Fruit fly (Drosophila melanogaster) whole organism, embryonic: ENCODE results near the gene CG13917.
A peak's percentile ranks its signal among the peaks of the same experiment; 100 is the strongest.

ENCODE experiments used
- Blimp-1 ChIP-seq: fragments of 200-800 bp; sonication (Bioruptor generic); optimal IDR thresholded peaks from 3 replicates; lab custom pipeline; 2018; ENCODE audit warnings: missing biosample characterization, missing genetic modification characterization, mild to moderate bottlenecking, moderate library complexity, missing genetic modification reagents
- CG10431 ChIP-seq: fragments of 200-800 bp; sonication (Bioruptor generic); optimal IDR thresholded peaks from 3 replicates; lab custom pipeline; 2018; ENCODE audit warnings: missing biosample characterization, mild to moderate bottlenecking, missing genetic modification characterization
- CG10565 ChIP-seq: fragments of 200-800 bp; sonication (Bioruptor generic); optimal IDR thresholded peaks from 3 replicates; lab custom pipeline; 2016; ENCODE audit warnings: missing biosample characterization, mild to moderate bottlenecking, missing genetic modification characterization
- CG10959 ChIP-seq: fragments of 200-800 bp; sonication (Bioruptor generic); IDR thresholded peaks from 2 replicates; pipeline ENCODE4 v1.3.6; 2022; ENCODE audit warnings: missing biosample characterization, missing genetic modification characterization
- CG11695 ChIP-seq: fragments of 200-800 bp; sonication (Bioruptor generic); IDR thresholded peaks from 3 replicates; pipeline ENCODE4 v1.3.6; 2022; ENCODE audit warnings: missing biosample characterization, missing genetic modification characterization
- CG13123 ChIP-seq: fragments of 200-800 bp; sonication (Bioruptor generic); optimal IDR thresholded peaks from 2 replicates; lab custom pipeline; 2016; ENCODE audit warnings: missing biosample characterization, missing genetic modification characterization
- CG14710 ChIP-seq: fragments of 200-800 bp; sonication (Bioruptor generic); optimal IDR thresholded peaks from 3 replicates; lab custom pipeline; 2019; ENCODE audit warnings: missing biosample characterization, mild to moderate bottlenecking, missing genetic modification characterization, moderate library complexity
- CG18476 ChIP-seq: fragments of 200-800 bp; sonication (Bioruptor generic); optimal IDR thresholded peaks from 2 replicates; lab custom pipeline; 2016; ENCODE audit warnings: missing biosample characterization, mild to moderate bottlenecking, missing genetic modification characterization
- CG18764 ChIP-seq: fragments of 200-800 bp; sonication (Bioruptor generic); optimal IDR thresholded peaks from 3 replicates; lab custom pipeline; 2016; ENCODE audit warnings: missing biosample characterization, missing genetic modification characterization
- CG2120 ChIP-seq: fragments of 200-800 bp; sonication (Bioruptor generic); optimal IDR thresholded peaks from 3 replicates; lab custom pipeline; 2016; ENCODE audit warnings: missing biosample characterization, missing genetic modification characterization
- CG2129 ChIP-seq: fragments of 200-800 bp; sonication (Bioruptor generic); IDR thresholded peaks from 2 replicates; pipeline ENCODE4 v1.3.6; 2022; ENCODE audit warnings: missing biosample characterization, missing genetic modification characterization; ENCODE audit not compliant: partially characterized antibody
- CG5180 ChIP-seq: fragments of 200-800 bp; sonication (Bioruptor generic); optimal IDR thresholded peaks from 3 replicates; lab custom pipeline; 2017; ENCODE audit warnings: missing biosample characterization, missing genetic modification characterization, mild to moderate bottlenecking, moderate library complexity, missing genetic modification reagents
- CG6854 ChIP-seq: fragments of 200-800 bp; sonication (Bioruptor generic); optimal IDR thresholded peaks from 3 replicates; lab custom pipeline; 2017; ENCODE audit warnings: missing biosample characterization, mild to moderate bottlenecking, missing genetic modification characterization
- CG7987 ChIP-seq: fragments of 200-800 bp; sonication (Bioruptor generic); optimal IDR thresholded peaks from 2 replicates; lab custom pipeline; 2018; ENCODE audit warnings: missing biosample characterization, mild to moderate bottlenecking, missing genetic modification characterization, moderate library complexity
- CG8089 ChIP-seq: fragments of 200-800 bp; sonication (Bioruptor generic); optimal IDR thresholded peaks from 3 replicates; lab custom pipeline; 2016; ENCODE audit warnings: missing biosample characterization, missing genetic modification characterization
- CrebB ChIP-seq: fragments of 200-800 bp; sonication (Bioruptor generic); optimal IDR thresholded peaks from 3 replicates; lab custom pipeline; 2018; ENCODE audit warnings: missing biosample characterization, mild to moderate bottlenecking, missing genetic modification characterization
- Dip2 ChIP-seq: fragments of 200-800 bp; sonication (Bioruptor generic); IDR thresholded peaks from 2 replicates; pipeline ENCODE4 v1.3.6; 2022; ENCODE audit warnings: missing biosample characterization, missing genetic modification characterization
- Dip3 ChIP-seq: fragments of 200-800 bp; sonication (Bioruptor generic); optimal IDR thresholded peaks from 3 replicates; lab custom pipeline; 2016; ENCODE audit warnings: missing biosample characterization, missing genetic modification characterization
- Ets65A ChIP-seq: fragments of 200-800 bp; sonication (Bioruptor generic); peaks from one replicate; lab custom pipeline; 2016; ENCODE audit warnings: missing biosample characterization, missing genetic modification characterization
- Fer1 ChIP-seq: fragments of 200-800 bp; sonication (Bioruptor generic); optimal IDR thresholded peaks from 2 replicates; lab custom pipeline; 2017; ENCODE audit warnings: missing biosample characterization, mild to moderate bottlenecking, missing genetic modification characterization
- Hmx ChIP-seq: fragments of 200-800 bp; sonication (Bioruptor generic); optimal IDR thresholded peaks from 2 replicates; lab custom pipeline; 2016; ENCODE audit warnings: missing biosample characterization, missing genetic modification characterization
- Hr78 ChIP-seq, 2 experiments: fragments of 200-800 bp in 1 of 2; fragments of >200 bp in 1 of 2; sonication (Bioruptor generic) in 1 of 2; optimal IDR thresholded peaks; 2 replicates each; lab custom pipeline; 2017 to 2019; ENCODE audit warnings: missing biosample characterization in 2 of 2, missing genetic modification characterization in 2 of 2, mild to moderate bottlenecking in 1 of 2, moderate library complexity in 1 of 2
- Lpt ChIP-seq: fragments of >200 bp; optimal IDR thresholded peaks from 2 replicates; lab custom pipeline; 2018; ENCODE audit warnings: missing biosample characterization, missing genetic modification characterization
- Myb ChIP-seq: fragments of 200-800 bp; sonication (Bioruptor generic); optimal IDR thresholded peaks from 2 replicates; lab custom pipeline; 2016; ENCODE audit warnings: missing biosample characterization, missing genetic modification characterization
- NC2β ChIP-seq: fragments of 200-800 bp; sonication (Bioruptor generic); optimal IDR thresholded peaks from 2 replicates; lab custom pipeline; 2016; ENCODE audit warnings: missing biosample characterization, missing genetic modification characterization
- NK7.1 ChIP-seq: fragments of 200-800 bp; sonication (Bioruptor generic); optimal IDR thresholded peaks from 3 replicates; lab custom pipeline; 2016; ENCODE audit warnings: missing biosample characterization, missing genetic modification characterization
- Oaz ChIP-seq: fragments of 200-800 bp; sonication (Bioruptor generic); IDR thresholded peaks from 2 replicates; pipeline ENCODE4 v1.3.6; 2022; ENCODE audit warnings: missing biosample characterization, missing genetic modification characterization
- Sry-δ ChIP-seq: fragments of 200-800 bp; sonication (Bioruptor generic); optimal IDR thresholded peaks from 2 replicates; lab custom pipeline; 2016; ENCODE audit warnings: missing biosample characterization, missing genetic modification characterization
- Stat92E ChIP-seq, 3 experiments: fragments of >200 bp in 2 of 3; fragments of 200-800 bp in 1 of 3; sonication (Bioruptor generic) in 1 of 3; optimal IDR thresholded peaks; 2 replicates each; lab custom pipeline; 2017 to 2019; ENCODE audit warnings: missing biosample characterization in 3 of 3, missing genetic modification characterization in 3 of 3, mild to moderate bottlenecking in 1 of 3, moderate library complexity in 1 of 3
- ase ChIP-seq: fragments of 200-800 bp; sonication (Bioruptor generic); IDR thresholded peaks from 3 replicates; pipeline ENCODE4 v1.3.6; 2022; ENCODE audit warnings: missing biosample characterization, missing genetic modification characterization
- chn ChIP-seq: fragments of 200-800 bp; sonication (Bioruptor generic); optimal IDR thresholded peaks from 2 replicates; lab custom pipeline; 2016; ENCODE audit warnings: missing biosample characterization, missing genetic modification characterization
- ci ChIP-seq: fragments of 200-800 bp; sonication (Bioruptor generic); IDR thresholded peaks from 3 replicates; pipeline ENCODE4 v1.3.6; 2022; ENCODE audit warnings: missing biosample characterization, missing genetic modification characterization
- da ChIP-seq: fragments of 200-800 bp; sonication (Bioruptor generic); optimal IDR thresholded peaks from 2 replicates; lab custom pipeline; 2016; ENCODE audit warnings: missing biosample characterization, missing genetic modification characterization
- dati ChIP-seq: fragments of 200-800 bp; sonication (Bioruptor generic); IDR thresholded peaks from 2 replicates; pipeline ENCODE4 v1.3.6; 2022; ENCODE audit warnings: missing biosample characterization, missing genetic modification characterization
- dpn ChIP-seq, 2 experiments: fragments of 200-800 bp; sonication (Bioruptor generic); optimal IDR thresholded peaks; 3 replicates each; lab custom pipeline; 2016; ENCODE audit warnings: missing biosample characterization in 2 of 2, missing genetic modification characterization in 2 of 2
- fd64A ChIP-seq: fragments of 200-800 bp; sonication (Bioruptor generic); optimal IDR thresholded peaks from 3 replicates; lab custom pipeline; 2018; ENCODE audit warnings: missing biosample characterization, mild to moderate bottlenecking, missing genetic modification characterization
- gfzf ChIP-seq: fragments of 200-800 bp; sonication (Bioruptor generic); optimal IDR thresholded peaks from 2 replicates; lab custom pipeline; 2016; ENCODE audit warnings: missing biosample characterization, mild to moderate bottlenecking, missing genetic modification characterization, moderate library complexity
- hb ChIP-seq: fragments of 200-800 bp; sonication (Bioruptor generic); IDR thresholded peaks from 3 replicates; pipeline ENCODE4 v1.3.6; 2022; ENCODE audit warnings: missing biosample characterization, missing genetic modification characterization; ENCODE audit not compliant: partially characterized antibody
- hth ChIP-seq: fragments of >200 bp; optimal IDR thresholded peaks from 2 replicates; lab custom pipeline; 2017; ENCODE audit warnings: inconsistent platforms
- insv ChIP-seq, 2 experiments: fragments of 200-800 bp; sonication (Bioruptor generic); optimal IDR thresholded peaks; 3 replicates each; lab custom pipeline; 2016 to 2018; ENCODE audit warnings: missing biosample characterization in 2 of 2, missing genetic modification characterization in 2 of 2
- inv ChIP-seq: fragments of 200-800 bp; sonication (Bioruptor generic); IDR thresholded peaks from 2 replicates; pipeline ENCODE4 v1.3.6; 2022; ENCODE audit warnings: missing biosample characterization, missing genetic modification characterization; ENCODE audit not compliant: partially characterized antibody
- mirr ChIP-seq: fragments of 200-800 bp; sonication (Bioruptor generic); optimal IDR thresholded peaks from 3 replicates; lab custom pipeline; 2018; ENCODE audit warnings: missing biosample characterization, mild to moderate bottlenecking, missing genetic modification characterization
- nau ChIP-seq: fragments of 200-800 bp; sonication (Bioruptor generic); optimal IDR thresholded peaks from 3 replicates; lab custom pipeline; 2017; ENCODE audit warnings: missing biosample characterization, mild to moderate bottlenecking, missing genetic modification characterization, missing genetic modification reagents
- row ChIP-seq: fragments of 200-800 bp; sonication (Bioruptor generic); IDR thresholded peaks from 3 replicates; pipeline ENCODE4 v1.3.6; 2022; ENCODE audit warnings: missing biosample characterization, missing genetic modification characterization
- sob ChIP-seq: fragments of 200-800 bp; sonication (Bioruptor generic); IDR thresholded peaks from 2 replicates; pipeline ENCODE4 v1.3.6; 2022; ENCODE audit warnings: missing biosample characterization, missing genetic modification characterization
- sqz ChIP-seq: fragments of 200-800 bp; sonication (Bioruptor generic); optimal IDR thresholded peaks from 3 replicates; lab custom pipeline; 2018; ENCODE audit warnings: missing biosample characterization, mild to moderate bottlenecking, missing genetic modification characterization
- sr ChIP-seq: fragments of 200-800 bp; sonication (Bioruptor generic); IDR thresholded peaks from 3 replicates; pipeline ENCODE4 v1.3.6; 2022; ENCODE audit warnings: missing biosample characterization, missing genetic modification characterization
- stc ChIP-seq: fragments of 200-800 bp; sonication (Bioruptor generic); IDR thresholded peaks from 2 replicates; pipeline ENCODE4 v1.3.6; 2022; ENCODE audit warnings: missing biosample characterization, missing genetic modification characterization
- twi ChIP-seq: fragments of 200-800 bp; optimal IDR thresholded peaks from 2 replicates; lab custom pipeline; 2019; ENCODE audit warnings: missing biosample characterization, mild to moderate bottlenecking, missing genetic modification characterization, moderate library complexity
- usp ChIP-seq: fragments of >200 bp; optimal IDR thresholded peaks from 2 replicates; lab custom pipeline; 2017; ENCODE audit warnings: missing biosample characterization, missing genetic modification characterization
- zen2 ChIP-seq: fragments of 200-800 bp; sonication (Bioruptor generic); IDR thresholded peaks from 3 replicates; pipeline ENCODE4 v1.3.6; 2022; ENCODE audit warnings: missing biosample characterization, missing genetic modification characterization; ENCODE audit not compliant: partially characterized antibody

The CG13917 gene

DNA sequence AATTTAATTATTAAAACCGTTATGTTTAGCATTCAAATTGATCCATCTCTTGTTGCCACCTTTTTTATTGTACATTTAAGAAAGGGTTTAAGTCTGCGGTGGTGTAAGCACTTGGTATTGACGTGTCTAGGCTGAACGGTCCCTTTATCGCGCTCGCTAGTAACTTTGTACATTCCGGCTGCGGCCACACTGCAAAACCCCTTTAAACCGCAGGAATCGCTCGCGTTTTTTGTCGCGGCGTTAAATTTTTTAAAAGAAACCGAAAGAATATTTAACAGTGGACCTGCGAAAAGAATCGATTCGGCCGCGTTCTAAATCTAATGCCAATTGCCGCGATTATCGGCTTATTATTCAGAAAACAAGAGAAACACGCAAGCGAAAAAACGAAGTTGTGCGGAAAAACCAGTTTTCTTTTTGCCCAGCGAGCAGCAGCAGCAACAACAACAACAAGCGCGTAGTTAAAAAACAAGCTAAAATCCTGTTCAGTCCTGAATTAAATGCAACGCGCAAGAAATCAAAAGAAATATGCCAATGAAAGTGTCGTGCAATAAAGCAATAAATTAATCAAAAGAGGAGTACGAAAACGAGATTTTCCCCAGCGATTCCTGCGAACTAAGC lies at the start of gene CG13917 (continued):
- TF ChIP-seq Hr78 (GFP tag; optimal IDR thresholded peaks at IDR 0.05; lab: Kevin White, UChicago) (no peak), CG6854 (no peak), hb (no peak), usp (GFP tag; lab: Kevin White, UChicago) (no peak), Fer1 (peak; percentile 30), CG10431 (GFP tag; lab: Kevin White, UChicago) (no peak), NC2β (no peak), CG10959 (GFP tag; lab: Robert Waterston, UW) (no peak), CG18764 (GFP tag; lab: Kevin White, UChicago) (no peak), Stat92E (GFP tag; optimal IDR thresholded peaks at IDR 0.05; lab: Kevin White, UChicago) (peak in 1 of 3 experiments; percentile 39), Sry-δ (GFP tag; lab: Kevin White, UChicago) (peak; percentile 48), CG7987 (GFP tag; lab: Kevin White, UChicago) (no peak), Dip3 (GFP tag; lab: Kevin White, UChicago) (no peak), Ets65A (GFP tag; lab: Kevin White, UChicago) (no peak), Hmx (GFP tag; lab: Kevin White, UChicago) (no peak), insv (GFP tag; optimal IDR thresholded peaks at IDR 0.05; lab: Kevin White, UChicago) (no peak), CG18476 (GFP tag; lab: Kevin White, UChicago) (no peak), Oaz (GFP tag; lab: Robert Waterston, UW) (no peak), da (GFP tag; lab: Kevin White, UChicago) (no peak), nau (no peak), twi (tag; lab: Kevin White, UChicago) (no peak), gfzf (GFP tag; lab: Kevin White, UChicago) (peak; percentile 98), CG11695 (GFP tag; lab: Robert Waterston, UW) (no peak), chn (GFP tag; lab: Kevin White, UChicago) (no peak), CG14710 (tag; lab: Kevin White, UChicago) (peak; percentile 76), CG8089 (no peak), Dip2 (no peak), dpn (GFP tag; optimal IDR thresholded peaks at IDR 0.05; lab: Kevin White, UChicago) (no peak), hth (lab: Kevin White, UChicago) (no peak), zen2 (GFP tag; lab: Robert Waterston, UW) (no peak), CG2120 (GFP tag; lab: Kevin White, UChicago) (no peak), inv (GFP tag; lab: Robert Waterston, UW) (no peak; the same call in 1 of the 2 replicates), mirr (GFP tag; lab: Kevin White, UChicago) (no peak), Blimp-1 (GFP tag; lab: Kevin White, UChicago) (no peak), Myb (peak; percentile 97), CG13123 (GFP tag; lab: Kevin White, UChicago) (no peak), Lpt (no peak), CrebB (tag; lab: Kevin White, UChicago) (no peak), CG10565 (GFP tag; lab: Kevin White, UChicago) (no peak), ase (GFP tag; lab: Robert Waterston, UW) (no peak), ci (GFP tag; lab: Robert Waterston, UW) (no peak), NK7.1 (no peak), sr (no peak), sob (GFP tag; lab: Robert Waterston, UW) (no peak), CG5180 (GFP tag; lab: Kevin White, UChicago) (no peak), row (GFP tag; lab: Robert Waterston, UW) (peak; percentile 31; the same call in 1 of the 3 replicates), sqz (peak; percentile 19), stc (GFP tag; lab: Robert Waterston, UW) (peak; percentile 18; the same call in 1 of the 2 replicates), fd64A (GFP tag; lab: Kevin White, UChicago) (no peak), CG2129 (GFP tag; lab: Robert Waterston, UW) (no peak), dati (GFP tag; lab: Robert Waterston, UW) (no peak)
